Worm (Caenorhabditis elegans): ENCODE results near the gene cutl-1.

DNA sequence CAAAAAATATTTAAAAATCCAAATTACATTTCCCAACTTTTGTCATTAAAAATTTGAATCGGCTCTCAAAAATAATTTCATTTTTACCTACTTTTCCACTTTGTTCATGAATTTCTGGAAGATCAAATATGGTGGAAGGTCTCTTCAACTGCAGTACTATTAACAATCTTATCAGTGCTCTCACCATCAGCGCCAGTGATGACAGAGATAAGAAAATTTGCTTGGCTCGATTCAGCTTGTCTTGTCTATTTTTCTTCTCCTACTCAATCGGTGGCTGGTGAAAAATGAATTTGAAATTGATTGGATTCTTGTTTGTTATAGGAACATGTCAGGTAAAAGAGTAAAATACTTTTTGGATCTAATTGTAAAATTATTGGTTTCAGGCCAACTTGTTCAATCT lies 24.9 kb downstream of the cutl-1 start, which contains the start of gene cpz-2:
- TF ChIP-seq nhr-12 (tag; optimal IDR thresholded peaks at IDR 0.05) (no peak), pha-4 (tag; optimal IDR thresholded peaks at IDR 0.05) (no peak), nhr-76 (tag; optimal IDR thresholded peaks at IDR 0.05) (no peak), sem-2 (GFP tag; optimal IDR thresholded peaks at IDR 0.05) (no peak), nhr-237 (tag; optimal IDR thresholded peaks at IDR 0.05) (no peak), unc-39 (tag; optimal IDR thresholded peaks at IDR 0.05) (no peak), unc-62 (GFP tag; optimal IDR thresholded peaks at IDR 0.05) (no peak)

All from whole organism, mixed stage, embryonic.